Worm (Caenorhabditis elegans) whole organism, mixed stage, embryonic: ENCODE results near the gene R10E8.6.

Experiments used
- bed-3 ChIP-seq: fragments of 200-800 bp; sonication (Bioruptor generic); optimal IDR thresholded peaks from 3 replicates; lab custom pipeline; 2018; ENCODE audit warnings: mild to moderate bottlenecking, missing genetic modification characterization, moderate library complexity, missing compliant biosample characterization
- blmp-1 ChIP-seq: fragments of 150-350 bp; optimal IDR thresholded peaks from 2 replicates; lab custom pipeline; 2014; ENCODE audit warnings: missing biosample characterization, missing genetic modification characterization
- pha-4 ChIP-seq: fragments of 150-350 bp; optimal IDR thresholded peaks from 2 replicates; lab custom pipeline; 2018; ENCODE audit warnings: missing biosample characterization, missing genetic modification reagents, missing genetic modification characterization
- snpc-4 ChIP-seq: fragments of 150-350 bp; optimal IDR thresholded peaks from 2 replicates; lab custom pipeline; 2014; ENCODE audit warnings: missing biosample characterization, missing genetic modification characterization
- unc-39 ChIP-seq: fragments of 150-350 bp; optimal IDR thresholded peaks from 2 replicates; lab custom pipeline; 2014; ENCODE audit warnings: missing biosample characterization, missing genetic modification characterization
- unc-62 ChIP-seq: fragments of 150-350 bp; optimal IDR thresholded peaks from 2 replicates; lab custom pipeline; 2014; ENCODE audit warnings: missing biosample characterization, missing genetic modification reagents, missing genetic modification characterization

ce11 chrV:18241328-18241727 lies 24.9 kb downstream of the R10E8.6 start, which contains the start of gene R10E8.8:
- TF ChIP-seq unc-39: no peak
- TF ChIP-seq bed-3 (GFP tag; lab: Kevin White, UChicago): no peak
- no peak for TF ChIP-seq blmp-1 (tag; lab: Kevin White, UChicago)
- no peak for TF ChIP-seq pha-4 (tag; lab: Kevin White, UChicago)
- TF ChIP-seq unc-62: no peak
- no peak for TF ChIP-seq snpc-4 (tag; lab: Kevin White, UChicago)
